Worm (Caenorhabditis elegans) whole organism, late embryonic: Measurements from ENCODE around the gene txt-1.
A peak's percentile ranks its signal among the peaks of the same experiment; 100 is the strongest.

Source experiments
- C08G9.2 ChIP-seq: sonication (generic microtip); optimal IDR thresholded peaks from 2 replicates; lab custom pipeline; 2016; ENCODE audit warnings: mild to moderate bottlenecking, missing genetic modification characterization, moderate library complexity, missing compliant biosample characterization
- C38D4.7 ChIP-seq: fragments of 200-800 bp; sonication (Bioruptor generic); optimal IDR thresholded peaks from 2 replicates; lab custom pipeline; 2018; ENCODE audit warnings: mild to moderate bottlenecking, missing genetic modification characterization, moderate library complexity, missing compliant biosample characterization
- K02D7.2 ChIP-seq: sonication (generic microtip); optimal IDR thresholded peaks from 2 replicates; lab custom pipeline; 2017; ENCODE audit warnings: mild to moderate bottlenecking, missing genetic modification characterization, missing compliant biosample characterization
- ahr-1 ChIP-seq: sonication (generic microtip); optimal IDR thresholded peaks from 2 replicates; lab custom pipeline; 2016; ENCODE audit warnings: missing genetic modification characterization, missing compliant biosample characterization
- ceh-14 ChIP-seq: sonication (generic microtip); optimal IDR thresholded peaks from 2 replicates; lab custom pipeline; 2016; ENCODE audit warnings: missing genotype, missing genetic modification characterization, missing compliant biosample characterization
- ceh-19 ChIP-seq: fragments of 200-800 bp; sonication (Bioruptor generic); optimal IDR thresholded peaks from 2 replicates; lab custom pipeline; 2018; ENCODE audit warnings: mild to moderate bottlenecking, missing genetic modification characterization, missing compliant biosample characterization
- ceh-2 ChIP-seq: sonication (generic microtip); optimal IDR thresholded peaks from 2 replicates; lab custom pipeline; 2016; ENCODE audit warnings: missing genotype, missing genetic modification characterization, missing compliant biosample characterization
- ceh-22 ChIP-seq: sonication (generic microtip); optimal IDR thresholded peaks from 2 replicates; lab custom pipeline; 2017; ENCODE audit warnings: missing biosample characterization, missing genetic modification characterization
- ceh-34 ChIP-seq: sonication (generic microtip); optimal IDR thresholded peaks from 2 replicates; lab custom pipeline; 2016; ENCODE audit warnings: mild to moderate bottlenecking, missing genetic modification characterization, missing compliant biosample characterization
- ceh-48 ChIP-seq: sonication (generic microtip); optimal IDR thresholded peaks from 2 replicates; lab custom pipeline; 2016; ENCODE audit warnings: missing genetic modification characterization, inconsistent platforms, missing compliant biosample characterization
- ceh-9 ChIP-seq: sonication (generic microtip); optimal IDR thresholded peaks from 2 replicates; lab custom pipeline; 2016; ENCODE audit warnings: mild to moderate bottlenecking, missing genetic modification characterization, inconsistent platforms, missing compliant biosample characterization
- che-1 ChIP-seq: sonication (generic microtip); optimal IDR thresholded peaks from 2 replicates; lab custom pipeline; 2016; ENCODE audit warnings: mild to moderate bottlenecking, missing genetic modification characterization, missing compliant biosample characterization
- dmd-4 ChIP-seq: sonication (generic microtip); optimal IDR thresholded peaks from 2 replicates; lab custom pipeline; 2016; ENCODE audit warnings: borderline replicate concordance, missing genetic modification characterization, missing compliant biosample characterization
- elt-2 ChIP-seq: sonication (generic microtip); optimal IDR thresholded peaks from 2 replicates; lab custom pipeline; 2016; ENCODE audit warnings: missing genetic modification reagents, missing genetic modification characterization, missing compliant biosample characterization
- ets-4 ChIP-seq: sonication (generic microtip); optimal IDR thresholded peaks from 2 replicates; lab custom pipeline; 2016; ENCODE audit warnings: missing genetic modification characterization, missing compliant biosample characterization
- fkh-10 ChIP-seq: fragments of 150-350 bp; optimal IDR thresholded peaks from 2 replicates; lab custom pipeline; 2014; ENCODE audit warnings: missing biosample characterization, missing genetic modification reagents, missing genetic modification characterization
- gmeb-2 ChIP-seq: sonication (generic microtip); optimal IDR thresholded peaks from 2 replicates; lab custom pipeline; 2016; ENCODE audit warnings: missing genetic modification characterization, inconsistent platforms, missing compliant biosample characterization
- hlh-13 ChIP-seq: fragments of 200-800 bp; sonication (Bioruptor generic); optimal IDR thresholded peaks from 2 replicates; lab custom pipeline; 2018; ENCODE audit warnings: mild to moderate bottlenecking, missing genetic modification characterization, missing compliant biosample characterization
- hlh-15 ChIP-seq: sonication (generic microtip); optimal IDR thresholded peaks from 2 replicates; lab custom pipeline; 2016; ENCODE audit warnings: missing genetic modification characterization, missing compliant biosample characterization
- hlh-6 ChIP-seq: sonication (generic microtip); optimal IDR thresholded peaks from 2 replicates; lab custom pipeline; 2016; ENCODE audit warnings: missing genotype, missing genetic modification characterization, missing compliant biosample characterization
- madf-2 ChIP-seq: sonication (generic microtip); optimal IDR thresholded peaks from 2 replicates; lab custom pipeline; 2017; ENCODE audit warnings: missing genetic modification characterization, missing compliant biosample characterization
- nfya-1 ChIP-seq: sonication (generic microtip); optimal IDR thresholded peaks from 2 replicates; lab custom pipeline; 2017; ENCODE audit warnings: missing genetic modification characterization, mild to moderate bottlenecking, missing compliant biosample characterization, antibody characterized with exemption, moderate library complexity
- nhr-11 ChIP-seq: fragments of 150-350 bp; optimal IDR thresholded peaks from 2 replicates; lab custom pipeline; 2014; ENCODE audit warnings: missing biosample characterization, missing genetic modification characterization
- nhr-232 ChIP-seq: sonication (generic microtip); optimal IDR thresholded peaks from 2 replicates; lab custom pipeline; 2016; ENCODE audit warnings: missing genetic modification characterization, missing compliant biosample characterization
- npax-4 ChIP-seq: sonication (generic microtip); optimal IDR thresholded peaks from 2 replicates; lab custom pipeline; 2016; ENCODE audit warnings: missing genetic modification characterization, missing compliant biosample characterization
- odd-2 ChIP-seq: sonication (generic microtip); optimal IDR thresholded peaks from 2 replicates; lab custom pipeline; 2017; ENCODE audit warnings: antibody characterized with exemption, mild to moderate bottlenecking, missing genetic modification characterization, missing compliant biosample characterization
- pag-3 ChIP-seq: sonication (generic microtip); optimal IDR thresholded peaks from 2 replicates; lab custom pipeline; 2016; ENCODE audit warnings: missing compliant biosample characterization, missing genetic modification characterization, borderline replicate concordance
- pat-9 ChIP-seq: fragments of 200-800 bp; sonication (Bioruptor generic); optimal IDR thresholded peaks from 2 replicates; lab custom pipeline; 2018; ENCODE audit warnings: mild to moderate bottlenecking, missing genetic modification characterization, moderate library complexity, missing compliant biosample characterization
- pqm-1 ChIP-seq: sonication (generic microtip); optimal IDR thresholded peaks from 2 replicates; lab custom pipeline; 2016; ENCODE audit warnings: missing genetic modification characterization, missing compliant biosample characterization
- pros-1 ChIP-seq: fragments of 150-350 bp; optimal IDR thresholded peaks from 2 replicates; lab custom pipeline; 2014; ENCODE audit warnings: missing biosample characterization, missing genetic modification reagents, missing genetic modification characterization
- sox-2 ChIP-seq: fragments of 200-800 bp; sonication (Bioruptor generic); IDR thresholded peaks from 2 replicates; pipeline ENCODE4 v1.3.6; 2022; ENCODE audit warnings: missing genetic modification reagents, missing genetic modification characterization, missing compliant biosample characterization
- sox-4 ChIP-seq: sonication (generic microtip); optimal IDR thresholded peaks from 2 replicates; lab custom pipeline; 2017; ENCODE audit warnings: mild to moderate bottlenecking, missing genetic modification characterization, inconsistent platforms, missing compliant biosample characterization
- zip-5 ChIP-seq: sonication (generic microtip); optimal IDR thresholded peaks from 2 replicates; lab custom pipeline; 2016; ENCODE audit warnings: missing genetic modification characterization, missing compliant biosample characterization
- ztf-16 ChIP-seq: sonication (generic microtip); optimal IDR thresholded peaks from 2 replicates; lab custom pipeline; 2017; ENCODE audit warnings: missing genetic modification characterization, missing compliant biosample characterization

txt-1 gene

ce11 chrII:111267-111666 lies 5.3 kb downstream of the txt-1 start, which contains the start of gene C50D2.1:
C50D2.1 (plus strand) TSS chrII:111567.
- no peak for TF ChIP-seq ceh-48 (tag; lab: Kevin White, UChicago)
- no peak for TF ChIP-seq sox-4 (tag; lab: Kevin White, UChicago)
- TF ChIP-seq ceh-9 (tag; lab: Kevin White, UChicago), result no peak
- no peak for TF ChIP-seq hlh-6 (tag; lab: Kevin White, UChicago)
- TF ChIP-seq ceh-19, result no peak
- no peak for TF ChIP-seq ceh-2 (tag; lab: Kevin White, UChicago)
- no peak for TF ChIP-seq npax-4

- TF ChIP-seq elt-2 (tag; lab: Kevin White, UChicago), result peak; percentile 18
- TF ChIP-seq hlh-6 (tag; lab: Kevin White, UChicago), result no peak
- no peak for TF ChIP-seq hlh-13 (GFP tag; lab: Kevin White, UChicago)
Measured at ce11 chrII:112231-112630, 6.2 kb downstream of the txt-1 start.

- TF ChIP-seq hlh-15 (tag; lab: Kevin White, UChicago) (no peak), pat-9 (tag; lab: Kevin White, UChicago) (no peak), pqm-1 (tag; lab: Kevin White, UChicago) (no peak), gmeb-2 (tag; lab: Kevin White, UChicago) (no peak), sox-2 (GFP tag; lab: Robert Waterston, UW) (no peak), zip-5 (tag; lab: Kevin White, UChicago) (no peak), K02D7.2 (no peak), npax-4 (no peak), ceh-22 (no peak), che-1 (tag; lab: Kevin White, UChicago) (no peak), C08G9.2 (tag; lab: Kevin White, UChicago) (no peak), dmd-4 (tag; lab: Kevin White, UChicago) (no peak), odd-2 (tag; lab: Kevin White, UChicago) (no peak), ets-4 (tag; lab: Kevin White, UChicago) (no peak), pag-3 (tag; lab: Kevin White, UChicago) (no peak), ceh-2 (tag; lab: Kevin White, UChicago) (no peak), nhr-232 (tag; lab: Kevin White, UChicago) (no peak), ceh-14 (tag; lab: Kevin White, UChicago) (no peak), ahr-1 (tag; lab: Kevin White, UChicago) (no peak)
Measured at ce11 chrII:116916-117315, 10.9 kb downstream of the txt-1 start, which contains the start of gene srt-54. srt-54 (plus strand) TSS chrII:117216.

- TF ChIP-seq fkh-10, result no peak
- no peak for TF ChIP-seq sox-4 (tag; lab: Kevin White, UChicago)
- TF ChIP-seq nhr-11 (tag; lab: Kevin White, UChicago), result no peak
- TF ChIP-seq gmeb-2 (tag; lab: Kevin White, UChicago), result no peak
- no peak for TF ChIP-seq zip-5 (tag; lab: Kevin White, UChicago)
- no peak for TF ChIP-seq ceh-2 (tag; lab: Kevin White, UChicago)
- TF ChIP-seq K02D7.2, result no peak
- no peak for TF ChIP-seq ztf-16 (tag; lab: Kevin White, UChicago)
- no peak for TF ChIP-seq sox-2 (GFP tag; lab: Robert Waterston, UW)
- TF ChIP-seq ets-4 (tag; lab: Kevin White, UChicago), result no peak
- no peak for TF ChIP-seq C38D4.7 (GFP tag; lab: Kevin White, UChicago)
- no peak for TF ChIP-seq ceh-34 (tag; lab: Kevin White, UChicago)
- TF ChIP-seq madf-2 (tag; lab: Kevin White, UChicago), result no peak
- TF ChIP-seq nfya-1 (tag; lab: Kevin White, UChicago), result no peak
- no peak for TF ChIP-seq pros-1 (tag; lab: Kevin White, UChicago)
- TF ChIP-seq, all 69 proteins: peak for 0
Measured at ce11 chrII:121121-121520, 15.1 kb downstream of the txt-1 start, which contains the start of gene K10B4.3. K10B4.3 (minus strand) TSS chrII:121221.
